Worm (Caenorhabditis elegans) whole organism, early embryonic: Measurements from ENCODE around the gene cpg-18.

ENCODE experiments used
- B0310.2 ChIP-seq: sonication (generic microtip); optimal IDR thresholded peaks from 2 replicates; lab custom pipeline; 2016; ENCODE audit warnings: mild to moderate bottlenecking, missing genetic modification characterization, missing compliant biosample characterization
- F13C5.2 ChIP-seq: sonication (generic microtip); optimal IDR thresholded peaks from 2 replicates; lab custom pipeline; 2017; ENCODE audit warnings: mild to moderate bottlenecking, missing genetic modification characterization, inconsistent platforms, missing compliant biosample characterization
- ama-1 ChIP-seq: fragments of 150-350 bp; optimal IDR thresholded peaks from 2 replicates; lab custom pipeline; 2014
- ceh-13 ChIP-seq: fragments of 200-800 bp; sonication (Bioruptor generic); optimal IDR thresholded peaks from 2 replicates; lab custom pipeline; 2018; ENCODE audit warnings: mild to moderate bottlenecking, missing genetic modification characterization, missing compliant biosample characterization
- flt-1 ChIP-seq: fragments of 200-800 bp; sonication (Bioruptor generic); IDR thresholded peaks from 2 replicates; pipeline ENCODE4 v1.3.6; 2022; ENCODE audit warnings: missing genetic modification characterization, missing compliant biosample characterization
- hmbx-1 ChIP-seq: sonication (generic microtip); optimal IDR thresholded peaks from 2 replicates; lab custom pipeline; 2016; ENCODE audit warnings: mild to moderate bottlenecking, missing genetic modification characterization, missing compliant biosample characterization
- hmg-4 ChIP-seq: fragments of 200-800 bp; sonication (Bioruptor generic); optimal IDR thresholded peaks from 2 replicates; lab custom pipeline; 2018; ENCODE audit warnings: mild to moderate bottlenecking, missing genetic modification characterization, missing compliant biosample characterization
- hnd-1 ChIP-seq: sonication (generic microtip); optimal IDR thresholded peaks from 2 replicates; lab custom pipeline; 2016; ENCODE audit warnings: missing genetic modification characterization, missing compliant biosample characterization
- pes-1 ChIP-seq: fragments of 200-800 bp; sonication (Bioruptor generic); IDR thresholded peaks from 2 replicates; pipeline ENCODE4 v1.3.6; 2022; ENCODE audit warnings: missing genetic modification reagents, missing genetic modification characterization, missing compliant biosample characterization
- scrt-1 ChIP-seq: fragments of 200-800 bp; sonication (Bioruptor generic); IDR thresholded peaks from 2 replicates; pipeline ENCODE4 v1.3.6; 2022; ENCODE audit warnings: missing genetic modification characterization, missing compliant biosample characterization
- sea-1 ChIP-seq: fragments of 200-800 bp; sonication (Bioruptor generic); conservative IDR thresholded peaks from 2 replicates; pipeline ENCODE4 v1.3.6; 2022; ENCODE audit warnings: missing genetic modification characterization, missing compliant biosample characterization
- tra-4 ChIP-seq: sonication (generic microtip); optimal IDR thresholded peaks from 2 replicates; lab custom pipeline; 2017; ENCODE audit warnings: missing genetic modification characterization, missing compliant biosample characterization

- TF ChIP-seq hmbx-1 (tag; lab: Kevin White, UChicago), result no peak
- no peak for TF ChIP-seq F13C5.2 (tag; lab: Kevin White, UChicago)
- no peak for TF ChIP-seq tra-4
- no peak for TF ChIP-seq ama-1 (lab: Kevin White, UChicago)
- TF ChIP-seq ceh-13 (GFP tag; lab: Kevin White, UChicago), result no peak
- no peak for TF ChIP-seq flt-1
- no peak for TF ChIP-seq hnd-1 (tag; lab: Kevin White, UChicago)
- TF ChIP-seq pes-1 (GFP tag; lab: Robert Waterston, UW), result no peak
- no peak for TF ChIP-seq scrt-1 (GFP tag; lab: Robert Waterston, UW)
- no peak for TF ChIP-seq sea-1 (GFP tag; lab: Robert Waterston, UW)
- TF ChIP-seq B0310.2 (tag; lab: Kevin White, UChicago), result no peak
- no peak for TF ChIP-seq hmg-4
These were observed 44.3 kb upstream of the cpg-18 start, which contains the start of gene C55C3.8 for ce11 chrIV:5690386-5691080.
